Worm (Caenorhabditis elegans) whole organism, midembryonic: ENCODE results near the gene K07D4.6.

Source experiments
- T22C8.4 ChIP-seq: fragments of 200-800 bp; sonication (Bioruptor generic); IDR thresholded peaks from 2 replicates; pipeline ENCODE4 v1.3.6; 2022; ENCODE audit warnings: missing genetic modification characterization, missing compliant biosample characterization
- cog-1 ChIP-seq: sonication (generic microtip); optimal IDR thresholded peaks from 2 replicates; lab custom pipeline; 2016; ENCODE audit warnings: missing genetic modification characterization, missing compliant biosample characterization
- flt-1 ChIP-seq: fragments of 200-800 bp; sonication (Bioruptor generic); IDR thresholded peaks from 2 replicates; pipeline ENCODE4 v1.3.6; 2022; ENCODE audit warnings: missing genetic modification characterization, missing compliant biosample characterization
- klf-2 ChIP-seq: fragments of 200-800 bp; sonication (Bioruptor generic); conservative IDR thresholded peaks from 2 replicates; pipeline ENCODE4 v1.3.6; 2022; ENCODE audit warnings: missing genetic modification reagents, missing genetic modification characterization, missing compliant biosample characterization
- ref-1 ChIP-seq: fragments of 200-800 bp; sonication (Bioruptor generic); conservative IDR thresholded peaks from 2 replicates; pipeline ENCODE4 v1.3.6; 2022; ENCODE audit warnings: missing genetic modification reagents, missing genetic modification characterization, missing compliant biosample characterization
- tab-1 ChIP-seq: fragments of 200-800 bp; sonication (Bioruptor generic); IDR thresholded peaks from 2 replicates; pipeline ENCODE4 v1.3.6; 2022; ENCODE audit warnings: missing genetic modification characterization, missing compliant biosample characterization
- ztf-23 ChIP-seq: fragments of 200-800 bp; sonication (Bioruptor generic); IDR thresholded peaks from 2 replicates; pipeline ENCODE4 v1.3.6; 2022; ENCODE audit warnings: missing genetic modification reagents, missing genetic modification characterization, missing compliant biosample characterization
- ztf-29 ChIP-seq: fragments of 200-800 bp; sonication (Bioruptor generic); IDR thresholded peaks from 2 replicates; pipeline ENCODE4 v1.3.6; 2022; ENCODE audit warnings: missing genetic modification reagents, missing genetic modification characterization, missing compliant biosample characterization

DNA sequence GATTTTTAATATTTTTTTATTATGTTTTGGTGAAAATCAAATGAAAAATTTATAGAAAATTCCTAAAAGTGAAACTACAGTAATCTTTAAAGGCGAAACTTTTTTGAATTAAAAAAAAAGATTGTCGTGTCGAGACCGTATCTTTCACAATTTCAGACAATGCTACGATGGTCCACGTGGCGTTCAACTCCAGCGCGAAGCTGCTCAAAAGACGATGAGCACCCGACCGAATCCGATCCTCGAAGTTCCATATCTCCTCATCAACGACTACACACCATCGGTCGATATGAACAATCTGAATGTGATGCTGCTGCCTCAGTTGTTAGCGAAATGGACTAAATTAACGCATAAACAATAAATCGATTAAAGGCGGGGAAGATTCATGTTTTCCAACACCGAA, 24.2 kb upstream of the K07D4.6 start:
- TF ChIP-seq ref-1 (GFP tag; lab: Robert Waterston, UW) (no peak), ztf-23 (GFP tag; lab: Robert Waterston, UW) (no peak), cog-1 (tag; lab: Kevin White, UChicago) (no peak), ztf-29 (GFP tag; lab: Robert Waterston, UW) (no peak), flt-1 (no peak), tab-1 (GFP tag; lab: Robert Waterston, UW) (no peak), klf-2 (no peak), T22C8.4 (no peak)
